Worm (Caenorhabditis elegans) whole organism, L1 larva: ENCODE results near the gene Y51H7C.1.

Experiments used
- C04F5.9 ChIP-seq: sonication (generic microtip); optimal IDR thresholded peaks from 2 replicates; lab custom pipeline; 2016; ENCODE audit warnings: missing genetic modification characterization, missing compliant biosample characterization
- C16A3.4 ChIP-seq: fragments of 150-350 bp; optimal IDR thresholded peaks from 2 replicates; lab custom pipeline; 2014; ENCODE audit warnings: missing biosample characterization, missing genetic modification characterization
- F16B12.6 ChIP-seq: fragments of 150-350 bp; optimal IDR thresholded peaks from 2 replicates; lab custom pipeline; 2014; ENCODE audit warnings: missing biosample characterization, missing genetic modification characterization
- Y116A8C.19 ChIP-seq: sonication (generic microtip); optimal IDR thresholded peaks from 2 replicates; lab custom pipeline; 2016; ENCODE audit warnings: missing compliant biosample characterization, missing genetic modification characterization, borderline replicate concordance
- aha-1 ChIP-seq: fragments of 150-350 bp; optimal IDR thresholded peaks from 2 replicates; lab custom pipeline; 2014; ENCODE audit warnings: missing biosample characterization, missing genetic modification characterization
- aly-2 ChIP-seq: fragments of 150-350 bp; optimal IDR thresholded peaks from 2 replicates; lab custom pipeline; 2014; ENCODE audit warnings: missing biosample characterization, missing genetic modification characterization
- ceh-63 ChIP-seq: fragments of 200-800 bp; sonication (Bioruptor generic); optimal IDR thresholded peaks from 2 replicates; lab custom pipeline; 2018; ENCODE audit warnings: mild to moderate bottlenecking, missing genetic modification characterization, missing compliant biosample characterization
- ceh-8 ChIP-seq: fragments of 200-800 bp; sonication (Bioruptor generic); optimal IDR thresholded peaks from 2 replicates; lab custom pipeline; 2018; ENCODE audit warnings: mild to moderate bottlenecking, missing genetic modification characterization, moderate library complexity, missing compliant biosample characterization
- ceh-90 ChIP-seq: sonication (generic microtip); optimal IDR thresholded peaks from 2 replicates; lab custom pipeline; 2016; ENCODE audit warnings: missing genetic modification characterization, missing compliant biosample characterization
- ces-1 ChIP-seq: fragments of 150-350 bp; optimal IDR thresholded peaks from 2 replicates; lab custom pipeline; 2014; ENCODE audit warnings: missing biosample characterization, missing genetic modification reagents, missing genetic modification characterization
- dpl-1 ChIP-seq, 3 experiments: fragments of 150-350 bp in 2 of 3; sonication (generic microtip) in 1 of 3; optimal IDR thresholded peaks; 2 replicates each; lab custom pipeline; 2014 to 2017; ENCODE audit warnings: missing biosample characterization in 3 of 3, missing genetic modification characterization in 3 of 3, missing genetic modification reagents in 3 of 3
- efl-1 ChIP-seq, 4 experiments: fragments of 150-350 bp; optimal IDR thresholded peaks in 3 of 4; peaks in 1 of 4; 1 replicate in 1 of 4; 2 replicates in 3 of 4; lab custom pipeline; 2014; ENCODE audit warnings: missing biosample characterization in 2 of 4, missing genetic modification characterization in 2 of 4, missing genetic modification reagents in 2 of 4
- egl-27 ChIP-seq, 2 experiments: fragments of 150-350 bp in 1 of 2; sonication (generic microtip); optimal IDR thresholded peaks; 3 replicates each; lab custom pipeline; 2017 to 2018; ENCODE audit warnings: missing biosample characterization in 2 of 2, missing genetic modification characterization in 2 of 2, missing genetic modification reagents in 2 of 2
- elt-2 ChIP-seq: sonication (generic microtip); optimal IDR thresholded peaks from 2 replicates; lab custom pipeline; 2016; ENCODE audit warnings: missing genetic modification characterization, mild to moderate bottlenecking, inconsistent platforms, missing compliant biosample characterization, missing genetic modification reagents
- ets-5 ChIP-seq: fragments of 200-800 bp; sonication (Bioruptor generic); IDR thresholded peaks from 2 replicates; pipeline ENCODE4 v1.3.6; 2022; ENCODE audit warnings: missing genetic modification characterization, missing compliant biosample characterization
- fkh-10 ChIP-seq: sonication (generic microtip); optimal IDR thresholded peaks from 2 replicates; lab custom pipeline; 2017; ENCODE audit warnings: missing biosample characterization, missing genetic modification reagents, missing genetic modification characterization
- fkh-4 ChIP-seq: sonication (generic microtip); optimal IDR thresholded peaks from 2 replicates; lab custom pipeline; 2016; ENCODE audit warnings: missing compliant biosample characterization, missing genetic modification characterization, borderline replicate concordance
- fkh-8 ChIP-seq: sonication (generic microtip); optimal IDR thresholded peaks from 2 replicates; lab custom pipeline; 2016; ENCODE audit warnings: mild to moderate bottlenecking, missing genetic modification characterization, missing compliant biosample characterization
- grh-1 ChIP-seq: fragments of 200-800 bp; sonication (Bioruptor generic); IDR thresholded peaks from 2 replicates; pipeline ENCODE4 v1.3.6; 2022; ENCODE audit warnings: missing genetic modification reagents, missing genetic modification characterization, missing compliant biosample characterization
- hlh-4 ChIP-seq: sonication (generic microtip); optimal IDR thresholded peaks from 2 replicates; lab custom pipeline; 2016; ENCODE audit warnings: mild to moderate bottlenecking, missing genetic modification characterization, missing compliant biosample characterization
- irx-1 ChIP-seq: sonication (generic microtip); optimal IDR thresholded peaks from 2 replicates; lab custom pipeline; 2016; ENCODE audit warnings: missing genetic modification characterization, missing compliant biosample characterization
- lin-13 ChIP-seq: fragments of 150-350 bp; optimal IDR thresholded peaks from 2 replicates; lab custom pipeline; 2014; ENCODE audit warnings: missing biosample characterization, missing genetic modification reagents, missing genetic modification characterization
- lin-14 ChIP-seq: fragments of 200-800 bp; sonication (Bioruptor generic); optimal IDR thresholded peaks from 2 replicates; lab custom pipeline; 2018; ENCODE audit warnings: mild to moderate bottlenecking, missing genetic modification characterization, moderate library complexity, missing compliant biosample characterization
- lin-15B ChIP-seq: fragments of 150-350 bp; sonication (generic microtip); optimal IDR thresholded peaks from 3 replicates; lab custom pipeline; 2014; ENCODE audit warnings: missing biosample characterization, missing genetic modification characterization
- lir-3 ChIP-seq: sonication (generic microtip); optimal IDR thresholded peaks from 2 replicates; lab custom pipeline; 2016; ENCODE audit warnings: mild to moderate bottlenecking, missing genetic modification characterization, moderate library complexity, missing compliant biosample characterization; ENCODE audit not compliant: poor library complexity
- lsy-2 ChIP-seq, 2 experiments: fragments of 150-350 bp; optimal IDR thresholded peaks; 2 replicates each; lab custom pipeline; 2014; ENCODE audit warnings: missing biosample characterization in 2 of 2, missing genetic modification characterization in 2 of 2
- mdl-1 ChIP-seq, 2 experiments: fragments of 150-350 bp; optimal IDR thresholded peaks; 2 replicates each; lab custom pipeline; 2014 to 2017; ENCODE audit warnings: missing biosample characterization in 2 of 2, missing genetic modification characterization in 2 of 2, inconsistent platforms in 1 of 2
- mep-1 ChIP-seq: fragments of 150-350 bp; optimal IDR thresholded peaks from 2 replicates; lab custom pipeline; 2014; ENCODE audit warnings: missing biosample characterization, missing genetic modification characterization
- nhr-19 ChIP-seq: fragments of 200-800 bp; sonication (Bioruptor generic); conservative IDR thresholded peaks from 2 replicates; pipeline ENCODE4 v1.3.6; 2022; ENCODE audit warnings: missing genetic modification characterization, missing compliant biosample characterization
- nhr-20 ChIP-seq: sonication (generic microtip); optimal IDR thresholded peaks from 2 replicates; lab custom pipeline; 2016; ENCODE audit warnings: mild to moderate bottlenecking, missing genetic modification characterization, missing compliant biosample characterization
- nhr-237 ChIP-seq: fragments of 150-350 bp; optimal IDR thresholded peaks from 2 replicates; lab custom pipeline; 2014; ENCODE audit warnings: missing biosample characterization, missing genetic modification characterization
- nhr-47 ChIP-seq: sonication (generic microtip); optimal IDR thresholded peaks from 2 replicates; lab custom pipeline; 2016; ENCODE audit warnings: mild to moderate bottlenecking, missing genetic modification characterization, moderate library complexity, missing compliant biosample characterization
- nhr-85 ChIP-seq: sonication (generic microtip); peaks from one replicate; lab custom pipeline; 2016; ENCODE audit warnings: missing genetic modification characterization, inconsistent platforms, missing compliant biosample characterization
- nhr-90 ChIP-seq: sonication (generic microtip); optimal IDR thresholded peaks from 2 replicates; lab custom pipeline; 2016; ENCODE audit warnings: mild to moderate bottlenecking, missing genetic modification characterization, missing compliant biosample characterization; ENCODE audit not compliant: poor library complexity
- pqm-1 ChIP-seq: sonication (generic microtip); optimal IDR thresholded peaks from 3 replicates; lab custom pipeline; 2017; ENCODE audit warnings: missing biosample characterization, missing genetic modification characterization
- rnt-1 ChIP-seq: sonication (generic microtip); optimal IDR thresholded peaks from 2 replicates; lab custom pipeline; 2016; ENCODE audit warnings: mild to moderate bottlenecking, missing genetic modification characterization, moderate library complexity, missing compliant biosample characterization
- snpc-4 ChIP-seq: fragments of 150-350 bp; optimal IDR thresholded peaks from 2 replicates; lab custom pipeline; 2014; ENCODE audit warnings: missing biosample characterization, missing genetic modification characterization
- snu-23 ChIP-seq: sonication (generic microtip); optimal IDR thresholded peaks from 2 replicates; lab custom pipeline; 2016; ENCODE audit warnings: missing genetic modification characterization, missing compliant biosample characterization
- sptf-1 ChIP-seq: fragments of 150-350 bp; optimal IDR thresholded peaks from 2 replicates; lab custom pipeline; 2014; ENCODE audit warnings: missing biosample characterization, missing genetic modification characterization
- unc-130 ChIP-seq: fragments of 150-350 bp; optimal IDR thresholded peaks from 2 replicates; lab custom pipeline; 2017; ENCODE audit warnings: missing biosample characterization, missing genetic modification characterization, inconsistent platforms
- unc-86 ChIP-seq: sonication (generic microtip); optimal IDR thresholded peaks from 2 replicates; lab custom pipeline; 2016; ENCODE audit warnings: missing genetic modification characterization, missing compliant biosample characterization
- vab-15 ChIP-seq: sonication (generic microtip); optimal IDR thresholded peaks from 2 replicates; lab custom pipeline; 2017; ENCODE audit warnings: missing genotype, mild to moderate bottlenecking, missing genetic modification characterization, missing compliant biosample characterization
- ztf-11 ChIP-seq, 2 experiments: sonication (generic microtip); optimal IDR thresholded peaks; 2 replicates each; lab custom pipeline; 2016 to 2017; ENCODE audit warnings: missing genetic modification characterization in 2 of 2, missing biosample characterization in 1 of 2, missing compliant biosample characterization in 1 of 2

Y51H7C.1 gene

DNA sequence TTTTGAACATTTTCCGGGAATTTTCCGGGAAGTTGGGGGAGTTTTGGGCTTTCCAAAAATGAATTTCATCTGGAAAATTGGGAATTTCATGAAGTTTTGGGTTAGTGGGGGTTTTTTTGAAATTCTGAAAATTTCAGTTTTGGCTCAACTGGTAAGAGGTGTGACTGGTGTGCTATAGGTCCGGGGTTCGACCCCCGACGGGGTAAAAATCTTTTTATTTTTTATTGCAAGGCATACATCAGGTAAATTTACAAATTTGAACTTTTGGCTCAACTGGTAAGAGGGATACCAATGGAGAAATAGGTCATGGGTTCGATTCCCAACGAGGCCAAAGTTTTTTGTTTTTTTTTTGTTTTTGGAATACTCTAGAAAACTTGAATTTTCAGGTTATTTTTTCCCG is 14.1 kb downstream of the Y51H7C.1 start:
- TF ChIP-seq fkh-10 (GFP tag; lab: Kevin White, UChicago) (no peak), unc-130 (no peak), sptf-1 (tag; lab: Kevin White, UChicago) (no peak), nhr-237 (tag; lab: Kevin White, UChicago) (no peak), hlh-4 (tag; lab: Kevin White, UChicago) (no peak), ztf-11 (tag; optimal IDR thresholded peaks at IDR 0.05; lab: Kevin White, UChicago) (no peak), fkh-4 (tag; lab: Kevin White, UChicago) (no peak)

DNA sequence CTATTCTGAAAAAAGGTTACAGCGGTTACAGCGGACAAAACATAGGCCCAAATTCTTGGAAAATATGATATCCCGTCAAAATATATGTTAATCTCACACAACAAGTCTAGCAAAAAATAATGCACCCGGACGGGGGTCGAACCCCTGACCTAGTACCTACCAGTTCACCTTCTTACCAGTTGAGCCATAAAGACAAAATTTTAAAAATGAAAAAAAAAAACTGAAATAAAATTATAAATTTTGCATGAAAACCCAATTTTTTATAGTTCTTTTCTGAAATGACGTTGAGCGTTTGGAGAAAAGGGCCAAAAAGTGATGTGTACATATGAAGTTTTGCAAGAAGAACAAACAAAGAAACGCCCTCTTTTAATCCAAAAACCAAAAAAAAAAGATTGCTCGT is 14.9 kb downstream of the Y51H7C.1 start:
- TF ChIP-seq efl-1 (optimal IDR thresholded peaks at IDR 0.05; lab: Kevin White, UChicago) (no peak), efl-1 (GFP tag; optimal IDR thresholded peaks at IDR 0.05 in 1 of 2; lab: Kevin White, UChicago) (peak in 1 of 2 experiments; percentile 39), vab-15 (tag; lab: Kevin White, UChicago) (no peak), ceh-63 (GFP tag; lab: Kevin White, UChicago) (no peak), Y116A8C.19 (tag; lab: Kevin White, UChicago) (no peak), F16B12.6 (no peak), ets-5 (GFP tag; lab: Robert Waterston, UW) (no peak)

DNA sequence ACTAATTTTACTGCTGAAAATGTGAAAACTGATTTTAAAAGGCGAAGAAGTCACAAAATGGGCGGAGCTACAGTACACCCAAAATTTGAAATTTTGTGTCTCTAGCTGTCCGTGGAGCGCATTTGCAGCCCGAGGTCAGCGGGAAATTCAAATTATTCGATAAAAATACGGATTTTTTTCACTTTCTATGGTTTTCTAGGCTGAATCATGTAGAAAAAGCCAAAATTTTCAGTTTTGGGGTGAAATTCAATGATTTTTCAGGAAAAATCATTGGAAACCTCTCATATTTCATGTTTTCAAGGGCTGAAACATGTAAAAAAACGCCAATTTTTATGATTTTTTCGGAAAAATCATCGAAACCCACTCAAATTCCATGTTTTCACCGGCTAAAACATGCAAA is 23.3 kb downstream of the Y51H7C.1 start:
- TF ChIP-seq nhr-20 (tag; lab: Kevin White, UChicago) (no peak), pqm-1 (no peak), nhr-19 (GFP tag; lab: Robert Waterston, UW) (no peak), lin-13 (GFP tag; lab: Kevin White, UChicago) (no peak), elt-2 (tag; lab: Kevin White, UChicago) (no peak), rnt-1 (tag; lab: Kevin White, UChicago) (no peak), aly-2 (tag; lab: Kevin White, UChicago) (no peak), ceh-8 (no peak), snu-23 (GFP tag; lab: Kevin White, UChicago) (no peak)

DNA sequence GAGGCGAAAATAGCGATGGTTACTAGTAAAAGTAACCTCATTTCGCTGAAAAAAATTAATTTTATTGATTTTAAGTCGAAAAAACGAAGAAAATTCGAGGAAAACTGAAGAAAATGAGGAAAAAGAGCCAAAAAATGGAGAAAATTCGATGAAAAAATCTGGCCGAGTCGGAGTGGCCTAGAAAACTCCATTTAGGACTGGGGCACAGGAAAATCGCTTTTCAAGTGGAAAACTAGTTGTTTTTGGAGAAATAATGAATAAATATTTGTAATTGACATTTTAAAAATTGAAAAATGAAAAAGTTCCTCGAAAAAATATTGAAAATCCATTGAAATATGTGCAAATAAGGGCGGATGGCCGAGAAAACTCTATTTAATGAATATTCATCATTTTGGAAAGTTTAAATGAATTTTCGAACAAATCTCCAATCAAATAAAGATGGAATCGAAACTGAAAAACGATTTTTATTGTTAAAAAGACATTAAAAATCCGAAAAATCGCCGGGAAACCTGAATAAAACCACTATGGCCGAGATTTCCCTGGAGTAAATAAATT is 32.8 kb downstream of the Y51H7C.1 start, which contains the start of gene emc-1:
Gene emc-1 (minus strand): TSS at position 45 of the 555 bp plus-strand sequence.
- peak; percentile 76 for TF ChIP-seq ceh-90 (tag; lab: Kevin White, UChicago)
- TF ChIP-seq nhr-85 (tag; lab: Kevin White, UChicago): peak; percentile 63
- TF ChIP-seq unc-86: no peak
- no peak for TF ChIP-seq lir-3 (tag; lab: Kevin White, UChicago)
- peak in 1 of 3 experiments; percentile 14 for TF ChIP-seq dpl-1 (GFP tag; optimal IDR thresholded peaks at IDR 0.05; lab: Kevin White, UChicago)
- no peak for TF ChIP-seq ceh-63 (GFP tag; lab: Kevin White, UChicago)
- no peak for TF ChIP-seq nhr-47
- no peak for TF ChIP-seq C16A3.4
- peak; percentile 37 for TF ChIP-seq rnt-1 (tag; lab: Kevin White, UChicago)
- no peak for TF ChIP-seq snpc-4 (tag; lab: Kevin White, UChicago)
- peak in 1 of 2 experiments; percentile 7 for TF ChIP-seq lsy-2 (tag; optimal IDR thresholded peaks at IDR 0.05; lab: Kevin White, UChicago)
- TF ChIP-seq lin-15B (tag; lab: Kevin White, UChicago): no peak
- TF ChIP-seq C04F5.9: no peak
- no peak for TF ChIP-seq efl-1 (optimal IDR thresholded peaks at IDR 0.05; lab: Kevin White, UChicago)
- peak in 1 of 2 experiments; percentile 14 for TF ChIP-seq efl-1 (GFP tag; optimal IDR thresholded peaks at IDR 0.05 in 1 of 2; lab: Kevin White, UChicago)
- TF ChIP-seq egl-27 (tag; optimal IDR thresholded peaks at IDR 0.05; lab: Kevin White, UChicago): no peak
- no peak for TF ChIP-seq nhr-19 (GFP tag; lab: Robert Waterston, UW)
- peak; percentile 32 for TF ChIP-seq lin-14
- no peak for TF ChIP-seq pqm-1
- TF ChIP-seq grh-1 (GFP tag; lab: Robert Waterston, UW): no peak
- TF ChIP-seq irx-1: peak; percentile 45
- TF ChIP-seq aha-1 (tag; lab: Kevin White, UChicago): no peak
- no peak for TF ChIP-seq ces-1 (GFP tag; lab: Kevin White, UChicago)
- no peak for TF ChIP-seq mdl-1 (tag; optimal IDR thresholded peaks at IDR 0.05; lab: Kevin White, UChicago)
- peak; percentile 16 for TF ChIP-seq mep-1 (tag; lab: Kevin White, UChicago)
- TF ChIP-seq fkh-8 (tag; lab: Kevin White, UChicago): peak; percentile 2
- TF ChIP-seq nhr-90 (tag; lab: Kevin White, UChicago): peak; percentile 8
- TF ChIP-seq, all 84 proteins: peak for 11
